Worm (Caenorhabditis elegans) whole organism, L2 larva: ENCODE results near the gene sid-3.

Experiments
- R02D3.7 ChIP-seq: fragments of 150-350 bp; optimal IDR thresholded peaks from 2 replicates; lab custom pipeline; 2014; ENCODE audit warnings: missing biosample characterization, missing genetic modification characterization
- aly-2 ChIP-seq: fragments of 150-350 bp; optimal IDR thresholded peaks from 2 replicates; lab custom pipeline; 2014; ENCODE audit warnings: missing biosample characterization, missing genetic modification characterization
- blmp-1 ChIP-seq: sonication (generic microtip); optimal IDR thresholded peaks from 2 replicates; lab custom pipeline; 2017; ENCODE audit warnings: missing genetic modification characterization, mild to moderate bottlenecking, missing compliant biosample characterization, antibody characterized with exemption, moderate library complexity; ENCODE audit not compliant: insufficient read depth
- elt-1 ChIP-seq: fragments of 150-350 bp; optimal IDR thresholded peaks from 2 replicates; lab custom pipeline; 2014; ENCODE audit warnings: missing biosample characterization, missing genetic modification characterization
- lin-13 ChIP-seq: fragments of 150-350 bp; optimal IDR thresholded peaks from 2 replicates; lab custom pipeline; 2014; ENCODE audit warnings: missing biosample characterization, missing genetic modification reagents, missing genetic modification characterization
- mdl-1 ChIP-seq, 2 experiments: fragments of 150-350 bp in 1 of 2; sonication (generic microtip) in 1 of 2; optimal IDR thresholded peaks; 2 replicates each; lab custom pipeline; 2017; ENCODE audit warnings: missing biosample characterization in 2 of 2, missing genetic modification characterization in 2 of 2
- nhr-11 ChIP-seq: fragments of 150-350 bp; optimal IDR thresholded peaks from 2 replicates; lab custom pipeline; 2014; ENCODE audit warnings: missing biosample characterization, missing genetic modification characterization
- nhr-6 ChIP-seq: fragments of 150-350 bp; optimal IDR thresholded peaks from 2 replicates; lab custom pipeline; 2014; ENCODE audit warnings: missing biosample characterization, missing genetic modification characterization
- peb-1 ChIP-seq: fragments of 150-350 bp; optimal IDR thresholded peaks from 2 replicates; lab custom pipeline; 2014; ENCODE audit warnings: missing biosample characterization, missing genetic modification characterization
- unc-39 ChIP-seq: fragments of 150-350 bp; optimal IDR thresholded peaks from 2 replicates; lab custom pipeline; 2014; ENCODE audit warnings: missing biosample characterization, missing genetic modification characterization
- unc-62 ChIP-seq: fragments of 150-350 bp; optimal IDR thresholded peaks from 2 replicates; lab custom pipeline; 2014; ENCODE audit warnings: missing biosample characterization, missing genetic modification reagents, missing genetic modification characterization
- zag-1 ChIP-seq: fragments of 150-350 bp; optimal IDR thresholded peaks from 2 replicates; lab custom pipeline; 2014; ENCODE audit warnings: missing biosample characterization, missing genetic modification characterization

ce11 chrX:17146545-17146944 lies 39.6 kb upstream of the sid-3 start:
- TF ChIP-seq aly-2 (tag; lab: Kevin White, UChicago) (no peak), nhr-6 (tag; lab: Kevin White, UChicago) (no peak), unc-39 (tag; lab: Kevin White, UChicago) (no peak), zag-1 (tag; lab: Kevin White, UChicago) (no peak), mdl-1 (tag; optimal IDR thresholded peaks at IDR 0.05; lab: Kevin White, UChicago) (no peak), nhr-11 (no peak), unc-62 (GFP tag; lab: Kevin White, UChicago) (no peak), R02D3.7 (tag; lab: Kevin White, UChicago) (no peak), elt-1 (tag; lab: Kevin White, UChicago) (no peak), lin-13 (GFP tag; lab: Kevin White, UChicago) (no peak), blmp-1 (tag; lab: Kevin White, UChicago) (no peak), peb-1 (no peak)
